Worm (Caenorhabditis elegans): ENCODE results near the gene F54D12.1.

DNA sequence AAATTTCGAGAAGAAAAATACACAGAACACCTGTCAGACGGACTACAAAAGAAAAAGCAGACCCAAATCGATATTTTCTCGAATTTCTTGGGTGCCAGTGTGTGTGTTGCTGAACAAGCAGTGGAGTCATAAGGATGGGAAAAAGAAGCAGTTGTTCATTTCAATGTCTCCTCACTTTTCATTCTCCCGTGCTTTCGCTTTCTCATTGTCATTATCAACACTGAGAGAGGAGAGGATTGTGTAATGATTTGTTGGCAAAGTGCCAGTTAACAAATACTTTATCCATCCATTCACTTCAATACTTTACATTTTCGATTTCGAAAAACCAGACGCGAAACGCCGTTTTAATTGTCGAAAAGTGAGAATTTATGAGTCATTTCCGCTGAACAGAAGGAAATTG is 24.6 kb upstream of the F54D12.1 start:
- no peak for TF ChIP-seq lin-39 (tag; optimal IDR thresholded peaks at IDR 0.05)
- TF ChIP-seq ztf-1 (GFP tag; conservative IDR thresholded peaks at IDR 0.05), result no peak
